Fruit fly (Drosophila melanogaster) whole organism, embryonic: ENCODE data around the gene Pxn.

Experiments
- Abd-B ChIP-seq: fragments of 200-800 bp; sonication (Bioruptor generic); optimal IDR thresholded peaks from 2 replicates; lab custom pipeline; 2018; ENCODE audit warnings: missing biosample characterization, mild to moderate bottlenecking, missing genetic modification characterization, moderate library complexity
- Atf3 ChIP-seq: fragments of 200-800 bp; sonication (Bioruptor generic); optimal IDR thresholded peaks from 3 replicates; lab custom pipeline; 2016; ENCODE audit warnings: missing biosample characterization, missing genetic modification characterization
- CG11085 ChIP-seq: fragments of 200-800 bp; sonication (Bioruptor generic); IDR thresholded peaks from 2 replicates; pipeline ENCODE4 v1.3.6; 2022; ENCODE audit warnings: missing biosample characterization, missing genetic modification characterization
- CG12219 ChIP-seq: fragments of 200-800 bp; sonication (Bioruptor generic); optimal IDR thresholded peaks from 3 replicates; lab custom pipeline; 2018; ENCODE audit warnings: missing biosample characterization, mild to moderate bottlenecking, missing genetic modification characterization
- CG12236 ChIP-seq: fragments of 200-800 bp; sonication (Bioruptor generic); optimal IDR thresholded peaks from 2 replicates; lab custom pipeline; 2016; ENCODE audit warnings: missing biosample characterization, missing genetic modification characterization
- CG12659 ChIP-seq: fragments of 200-800 bp; sonication (Bioruptor generic); optimal IDR thresholded peaks from 3 replicates; lab custom pipeline; 2017; ENCODE audit warnings: mild to moderate bottlenecking, missing biosample characterization, missing genetic modification reagents, missing genetic modification characterization
- CG13424 ChIP-seq: fragments of 200-800 bp; sonication (Bioruptor generic); optimal IDR thresholded peaks from 2 replicates; lab custom pipeline; 2019; ENCODE audit warnings: missing biosample characterization, mild to moderate bottlenecking, missing genetic modification characterization, moderate library complexity
- CG14050 ChIP-seq: fragments of 200-800 bp; sonication (Bioruptor generic); IDR thresholded peaks from 3 replicates; pipeline ENCODE4 v1.3.6; 2022; ENCODE audit warnings: missing biosample characterization, missing genetic modification characterization
- CG15269 ChIP-seq: fragments of 200-800 bp; sonication (Bioruptor generic); optimal IDR thresholded peaks from 2 replicates; lab custom pipeline; 2018; ENCODE audit warnings: missing biosample characterization, mild to moderate bottlenecking, missing genetic modification characterization, moderate library complexity
- CG15696 ChIP-seq: fragments of 200-800 bp; sonication (Bioruptor generic); optimal IDR thresholded peaks from 2 replicates; lab custom pipeline; 2019; ENCODE audit warnings: missing biosample characterization, mild to moderate bottlenecking, missing genetic modification characterization, moderate library complexity
- CG1647 ChIP-seq: fragments of 200-800 bp; sonication (Bioruptor generic); optimal IDR thresholded peaks from 3 replicates; lab custom pipeline; 2016; ENCODE audit warnings: missing biosample characterization, missing genetic modification characterization
- CG16863 ChIP-seq: fragments of 200-800 bp; sonication (Bioruptor generic); optimal IDR thresholded peaks from 3 replicates; lab custom pipeline; 2016; ENCODE audit warnings: missing biosample characterization, missing genetic modification characterization
- CG18476 ChIP-seq: fragments of 200-800 bp; sonication (Bioruptor generic); optimal IDR thresholded peaks from 2 replicates; lab custom pipeline; 2016; ENCODE audit warnings: missing biosample characterization, mild to moderate bottlenecking, missing genetic modification characterization
- CG2678 ChIP-seq: fragments of 200-800 bp; sonication (Bioruptor generic); optimal IDR thresholded peaks from 3 replicates; lab custom pipeline; 2019; ENCODE audit warnings: missing biosample characterization, mild to moderate bottlenecking, missing genetic modification characterization, moderate library complexity
- CG2889 ChIP-seq: fragments of 200-800 bp; sonication (Bioruptor generic); IDR thresholded peaks from 3 replicates; pipeline ENCODE4 v1.3.6; 2022; ENCODE audit warnings: missing biosample characterization, missing genetic modification characterization
- CG30020 ChIP-seq: fragments of 200-800 bp; optimal IDR thresholded peaks from 2 replicates; lab custom pipeline; 2019; ENCODE audit warnings: missing biosample characterization, mild to moderate bottlenecking, missing genetic modification characterization, moderate library complexity
- CG32767 ChIP-seq: fragments of 200-800 bp; sonication (Bioruptor generic); IDR thresholded peaks from 2 replicates; pipeline ENCODE4 v1.3.6; 2022; ENCODE audit warnings: missing biosample characterization, missing genetic modification characterization
- CG33557 ChIP-seq: fragments of 200-800 bp; sonication (Bioruptor generic); optimal IDR thresholded peaks from 2 replicates; lab custom pipeline; 2019; ENCODE audit warnings: missing biosample characterization, mild to moderate bottlenecking, missing genetic modification characterization, moderate library complexity
- CG3407 ChIP-seq: fragments of 200-800 bp; sonication (Bioruptor generic); optimal IDR thresholded peaks from 2 replicates; lab custom pipeline; 2018; ENCODE audit warnings: missing biosample characterization, mild to moderate bottlenecking, missing genetic modification characterization
- CG43689 ChIP-seq: fragments of 200-800 bp; sonication (Bioruptor generic); IDR thresholded peaks from 2 replicates; pipeline ENCODE4 v1.3.6; 2022; ENCODE audit warnings: missing biosample characterization, missing genetic modification characterization
- CG6791 ChIP-seq: fragments of 200-800 bp; sonication (Bioruptor generic); IDR thresholded peaks from 3 replicates; pipeline ENCODE4 v1.3.6; 2022; ENCODE audit warnings: missing biosample characterization, missing genetic modification characterization; ENCODE audit not compliant: partially characterized antibody
- CG9817 ChIP-seq: fragments of 200-800 bp; sonication (Bioruptor generic); optimal IDR thresholded peaks from 2 replicates; lab custom pipeline; 2018; ENCODE audit warnings: missing biosample characterization, mild to moderate bottlenecking, missing genetic modification characterization, moderate library complexity
- CTCF ChIP-seq: fragments of 200-800 bp; sonication (Bioruptor generic); optimal IDR thresholded peaks from 2 replicates; lab custom pipeline; 2017; ENCODE audit warnings: missing biosample characterization, mild to moderate bottlenecking, missing genetic modification characterization, moderate library complexity
- CoRest ChIP-seq: fragments of 200-800 bp; sonication (Bioruptor generic); optimal IDR thresholded peaks from 3 replicates; lab custom pipeline; 2018; ENCODE audit warnings: missing biosample characterization, mild to moderate bottlenecking, missing genetic modification characterization, moderate library complexity
- CrebB ChIP-seq: fragments of 200-800 bp; sonication (Bioruptor generic); optimal IDR thresholded peaks from 3 replicates; lab custom pipeline; 2018; ENCODE audit warnings: missing biosample characterization, mild to moderate bottlenecking, missing genetic modification characterization
- Ets65A ChIP-seq: fragments of 200-800 bp; sonication (Bioruptor generic); peaks from one replicate; lab custom pipeline; 2016; ENCODE audit warnings: missing biosample characterization, missing genetic modification characterization
- Ets97D ChIP-seq: fragments of 200-800 bp; sonication (Bioruptor generic); optimal IDR thresholded peaks from 3 replicates; lab custom pipeline; 2016; ENCODE audit warnings: missing biosample characterization, missing genetic modification characterization
- HLHmδ ChIP-seq: fragments of 200-800 bp; sonication (Bioruptor generic); optimal IDR thresholded peaks from 2 replicates; lab custom pipeline; 2018; ENCODE audit warnings: missing biosample characterization, mild to moderate bottlenecking, missing genetic modification characterization, moderate library complexity
- Hr3 ChIP-seq: fragments of 200-800 bp; sonication (Bioruptor generic); optimal IDR thresholded peaks from 3 replicates; lab custom pipeline; 2016; ENCODE audit warnings: missing biosample characterization, missing genetic modification characterization
- MTF-1 ChIP-seq: fragments of 200-800 bp; sonication (Bioruptor generic); optimal IDR thresholded peaks from 2 replicates; lab custom pipeline; 2018; ENCODE audit warnings: missing biosample characterization, mild to moderate bottlenecking, missing genetic modification characterization, borderline replicate concordance
- Pdp1 ChIP-seq, 2 experiments: fragments of 200-800 bp; sonication (Bioruptor generic); optimal IDR thresholded peaks; 3 replicates each; lab custom pipeline; 2016; ENCODE audit warnings: missing biosample characterization in 2 of 2, missing genetic modification characterization in 2 of 2, mild to moderate bottlenecking in 1 of 2, moderate library complexity in 1 of 2
- Scr ChIP-seq: fragments of 200-800 bp; sonication (Bioruptor generic); IDR thresholded peaks from 2 replicates; pipeline ENCODE4 v1.3.6; 2022; ENCODE audit warnings: missing biosample characterization, missing genetic modification characterization; ENCODE audit not compliant: partially characterized antibody
- Sin3A ChIP-seq: fragments of >200 bp; optimal IDR thresholded peaks from 2 replicates; lab custom pipeline; 2018
- Spps ChIP-seq: fragments of 200-800 bp; sonication (Bioruptor generic); optimal IDR thresholded peaks from 2 replicates; lab custom pipeline; 2018; ENCODE audit warnings: missing biosample characterization, mild to moderate bottlenecking, missing genetic modification characterization
- btn ChIP-seq: fragments of 200-800 bp; sonication (Bioruptor generic); optimal IDR thresholded peaks from 2 replicates; lab custom pipeline; 2016; ENCODE audit warnings: missing biosample characterization, missing genetic modification characterization
- exex ChIP-seq: fragments of 200-800 bp; sonication (Bioruptor generic); optimal IDR thresholded peaks from 4 replicates; lab custom pipeline; 2018; ENCODE audit warnings: missing biosample characterization, mild to moderate bottlenecking, missing genetic modification characterization, moderate library complexity
- fd96Cb ChIP-seq: fragments of 200-800 bp; sonication (Bioruptor generic); optimal IDR thresholded peaks from 2 replicates; lab custom pipeline; 2018; ENCODE audit warnings: missing biosample characterization, mild to moderate bottlenecking, missing genetic modification characterization, moderate library complexity
- gfzf ChIP-seq: fragments of 200-800 bp; sonication (Bioruptor generic); optimal IDR thresholded peaks from 2 replicates; lab custom pipeline; 2016; ENCODE audit warnings: missing biosample characterization, mild to moderate bottlenecking, missing genetic modification characterization, moderate library complexity
- grn ChIP-seq: fragments of 200-800 bp; sonication (Bioruptor generic); optimal IDR thresholded peaks from 3 replicates; lab custom pipeline; 2017; ENCODE audit warnings: missing biosample characterization, missing genetic modification characterization
- gro ChIP-seq: fragments of 200-800 bp; sonication (Bioruptor generic); optimal IDR thresholded peaks from 2 replicates; lab custom pipeline; 2016; ENCODE audit warnings: missing biosample characterization, missing genetic modification characterization
- hbn ChIP-seq: fragments of 200-800 bp; sonication (Bioruptor generic); IDR thresholded peaks from 2 replicates; pipeline ENCODE4 v1.3.6; 2022; ENCODE audit warnings: missing biosample characterization, missing genetic modification characterization; ENCODE audit not compliant: partially characterized antibody
- lbe ChIP-seq: fragments of 200-800 bp; sonication (Bioruptor generic); optimal IDR thresholded peaks from 2 replicates; lab custom pipeline; 2016; ENCODE audit warnings: missing biosample characterization, mild to moderate bottlenecking, missing genetic modification characterization
- lola ChIP-seq, 3 experiments: fragments of >200 bp in 2 of 3; fragments of 200-800 bp in 1 of 3; sonication (Bioruptor generic) in 1 of 3; optimal IDR thresholded peaks; 2 replicates each; lab custom pipeline; 2017 to 2019; ENCODE audit warnings: missing biosample characterization in 3 of 3, missing genetic modification characterization in 3 of 3, mild to moderate bottlenecking in 1 of 3, moderate library complexity in 1 of 3
- oc ChIP-seq: fragments of 200-800 bp; sonication (Bioruptor generic); optimal IDR thresholded peaks from 2 replicates; lab custom pipeline; 2018; ENCODE audit warnings: missing biosample characterization, mild to moderate bottlenecking, missing genetic modification characterization, moderate library complexity
- pros ChIP-seq: fragments of 200-800 bp; sonication (Bioruptor generic); optimal IDR thresholded peaks from 3 replicates; lab custom pipeline; 2019; ENCODE audit warnings: missing biosample characterization, mild to moderate bottlenecking, missing genetic modification characterization, moderate library complexity
- pum ChIP-seq: fragments of 200-800 bp; sonication (Bioruptor generic); optimal IDR thresholded peaks from 2 replicates; lab custom pipeline; 2016; ENCODE audit warnings: missing biosample characterization, missing genetic modification characterization
- rib ChIP-seq: fragments of 200-800 bp; sonication (Bioruptor generic); IDR thresholded peaks from 2 replicates; pipeline ENCODE4 v1.3.6; 2022; ENCODE audit warnings: missing biosample characterization, missing genetic modification characterization
- stwl ChIP-seq: fragments of 200-800 bp; sonication (Bioruptor generic); optimal IDR thresholded peaks from 3 replicates; lab custom pipeline; 2018; ENCODE audit warnings: missing biosample characterization, mild to moderate bottlenecking, missing genetic modification characterization, moderate library complexity
- zfh2 ChIP-seq: fragments of 200-800 bp; sonication (Bioruptor generic); optimal IDR thresholded peaks from 2 replicates; lab custom pipeline; 2016; ENCODE audit warnings: missing biosample characterization, missing genetic modification characterization

The Pxn gene

DNA sequence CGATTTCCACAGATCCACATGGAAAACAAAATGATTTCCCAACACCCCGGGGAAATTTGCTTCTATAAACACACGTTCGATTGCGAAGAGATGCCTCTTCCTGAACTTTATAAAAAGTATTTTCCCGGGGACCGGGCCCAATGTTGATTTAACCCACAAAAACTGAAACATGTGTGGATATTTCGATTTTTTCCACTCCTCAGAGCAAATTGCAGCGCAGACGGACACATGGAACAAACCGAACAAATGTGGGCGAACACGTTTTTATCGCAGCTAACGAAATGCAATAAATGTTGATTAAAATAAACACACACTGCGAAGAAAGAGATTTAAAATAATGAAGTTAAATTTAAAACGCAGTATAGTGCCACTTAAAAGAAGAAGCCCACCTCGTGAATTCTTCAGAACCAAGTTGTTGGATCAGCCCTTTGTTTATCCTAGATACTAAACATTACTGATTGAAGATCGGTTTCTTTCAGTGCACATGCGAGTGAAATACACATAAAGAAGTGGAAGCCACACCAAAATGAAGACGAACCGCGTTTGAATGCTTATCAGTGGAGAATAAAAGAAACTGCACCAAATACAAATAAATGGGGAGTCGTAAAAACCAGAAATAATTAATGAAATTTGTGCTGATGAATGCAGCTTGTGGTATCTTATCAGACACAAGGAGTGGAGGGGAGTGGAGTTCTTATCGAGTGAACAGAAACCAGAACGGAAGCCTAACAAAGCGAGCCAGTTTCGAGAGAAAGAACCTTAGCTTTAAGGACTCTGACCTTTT lies 46.9 kb downstream of the Pxn start (continued):
- peak; percentile 78 for TF ChIP-seq CG16863 (GFP tag; lab: Kevin White, UChicago)
- peak; percentile 69 for TF ChIP-seq CG12219 (GFP tag; lab: Kevin White, UChicago)
- TF ChIP-seq Ets97D (GFP tag; lab: Kevin White, UChicago) = peak; percentile 39
- TF ChIP-seq CG12659 (GFP tag; lab: Kevin White, UChicago) = peak; percentile 66
- peak; percentile 1 for TF ChIP-seq gro (GFP tag; lab: Kevin White, UChicago)
- peak; percentile 91 for TF ChIP-seq lbe
- no peak for TF ChIP-seq rib (GFP tag; lab: Robert Waterston, UW)
- no peak for TF ChIP-seq zfh2 (GFP tag; lab: Kevin White, UChicago)
- TF ChIP-seq CG15696 (tag; lab: Kevin White, UChicago) = peak; percentile 16
- TF ChIP-seq Sin3A (lab: Kevin White, UChicago) = no peak
- no peak for TF ChIP-seq HLHmδ (GFP tag; lab: Kevin White, UChicago)
- peak; percentile 75 for TF ChIP-seq CoRest (tag; lab: Kevin White, UChicago)
- peak; percentile 3 for TF ChIP-seq exex (tag; lab: Kevin White, UChicago)
- TF ChIP-seq Atf3 (GFP tag; lab: Kevin White, UChicago) = peak; percentile 75
- no peak for TF ChIP-seq CG33557 (GFP tag; lab: Kevin White, UChicago)
- no peak for TF ChIP-seq hbn (GFP tag; lab: Robert Waterston, UW)
- peak; percentile 50 for TF ChIP-seq CrebB (tag; lab: Kevin White, UChicago)
- peak; percentile 67 for TF ChIP-seq CG18476 (GFP tag; lab: Kevin White, UChicago)
- no peak for TF ChIP-seq pros (GFP tag; lab: Kevin White, UChicago)
- TF ChIP-seq CG2889 (GFP tag; lab: Robert Waterston, UW) = peak; percentile 40; the same call in 1 of the 3 replicates
- peak; percentile 75 for TF ChIP-seq Spps (tag; lab: Kevin White, UChicago)
- TF ChIP-seq CG9817 (tag; lab: Kevin White, UChicago) = peak; percentile 57
- TF ChIP-seq btn (GFP tag; lab: Kevin White, UChicago) = peak; percentile 70
- peak; percentile 89 for TF ChIP-seq fd96Cb
- TF ChIP-seq CG11085 (GFP tag; lab: Robert Waterston, UW) = no peak
- TF ChIP-seq Ets65A (GFP tag; lab: Kevin White, UChicago) = peak; percentile 97
- TF ChIP-seq CG13424 (tag; lab: Kevin White, UChicago) = peak; percentile 84
- TF ChIP-seq Pdp1 (GFP tag; optimal IDR thresholded peaks at IDR 0.05; lab: Kevin White, UChicago) = peak; percentile 72 to 74
- peak; percentile 89 for TF ChIP-seq oc
- peak; percentile 75 for TF ChIP-seq CG12236 (GFP tag; lab: Kevin White, UChicago)
- peak; percentile 82 for TF ChIP-seq Abd-B (GFP tag; lab: Kevin White, UChicago)
- TF ChIP-seq grn (GFP tag; lab: Kevin White, UChicago) = peak; percentile 12
- peak; percentile 46 for TF ChIP-seq CTCF
- peak; percentile 52 for TF ChIP-seq MTF-1
- TF ChIP-seq CG43689 (GFP tag; lab: Robert Waterston, UW) = peak; percentile 66
- peak; percentile 36 for TF ChIP-seq CG30020 (tag; lab: Kevin White, UChicago)
- peak; percentile 68 for TF ChIP-seq CG14050 (GFP tag; lab: Robert Waterston, UW)
- TF ChIP-seq Scr (GFP tag; lab: Robert Waterston, UW) = no peak
- peak; percentile 74 for TF ChIP-seq CG32767 (GFP tag; lab: Robert Waterston, UW)
- no peak for TF ChIP-seq gfzf (GFP tag; lab: Kevin White, UChicago)
- TF ChIP-seq CG2678 = peak; percentile 86
- peak; percentile 75 for TF ChIP-seq Hr3 (GFP tag; lab: Kevin White, UChicago)
- TF ChIP-seq CG6791 = no peak
- TF ChIP-seq CG15269 (tag; lab: Kevin White, UChicago) = peak; percentile 80
- TF ChIP-seq pum (GFP tag; lab: Kevin White, UChicago) = peak; percentile 73
- TF ChIP-seq CG3407 (GFP tag; lab: Kevin White, UChicago) = peak; percentile 74
- peak; percentile 2 for TF ChIP-seq stwl
- peak in 1 of 3 experiments; percentile 73 for TF ChIP-seq lola (GFP tag; optimal IDR thresholded peaks at IDR 0.05; lab: Kevin White, UChicago)
- peak; percentile 79 for TF ChIP-seq CG1647 (GFP tag; lab: Kevin White, UChicago)
